Worm (Caenorhabditis elegans) whole organism, late embryonic: ENCODE results near the gene D2021.4.

Experiments used
- F13H6.1 ChIP-seq: sonication (generic microtip); optimal IDR thresholded peaks from 2 replicates; lab custom pipeline; 2016; ENCODE audit warnings: missing genetic modification characterization, missing compliant biosample characterization
- ama-1 ChIP-seq: fragments of 150-350 bp; optimal IDR thresholded peaks from 2 replicates; lab custom pipeline; 2014
- dve-1 ChIP-seq: sonication (generic microtip); optimal IDR thresholded peaks from 2 replicates; lab custom pipeline; 2017; ENCODE audit warnings: antibody characterized with exemption, mild to moderate bottlenecking, missing genetic modification characterization, missing compliant biosample characterization
- pha-4 ChIP-seq: fragments of 150-350 bp; optimal IDR thresholded peaks from 2 replicates; lab custom pipeline; 2018; ENCODE audit warnings: missing biosample characterization, missing genetic modification reagents, missing genetic modification characterization

- no peak for TF ChIP-seq F13H6.1 (tag; lab: Kevin White, UChicago)
- no peak for TF ChIP-seq dve-1 (tag; lab: Kevin White, UChicago)
- no peak for TF ChIP-seq pha-4 (tag; lab: Kevin White, UChicago)
- TF ChIP-seq ama-1, result no peak
These were observed 25.9 kb downstream of the D2021.4 start for ce11 chrX:8523000-8523399.
